Fruit fly (Drosophila melanogaster): ENCODE data around the gene CG31668.

Gene CG31668

DNA sequence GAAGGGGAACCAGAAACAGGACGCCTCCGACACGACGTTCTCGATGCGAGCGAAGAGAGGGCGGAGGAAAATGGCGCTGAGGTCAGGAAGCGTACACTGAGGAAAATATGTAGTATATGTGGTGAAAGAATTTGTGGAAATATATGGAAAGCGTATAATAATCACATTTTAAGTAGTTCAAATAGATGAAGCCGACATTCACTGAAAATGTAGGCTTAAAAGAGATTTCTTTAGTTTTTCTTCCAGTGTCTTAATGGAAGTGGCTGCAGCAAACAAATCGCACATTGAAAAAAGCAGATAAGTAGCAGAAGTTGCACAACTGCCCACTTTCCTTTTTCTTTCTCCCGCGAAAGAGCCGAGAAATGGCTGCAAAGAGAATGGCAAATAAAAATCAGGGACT lies 43.6 kb upstream of the CG31668 start:
- TF ChIP-seq sv (GFP tag; optimal IDR thresholded peaks at IDR 0.05) (no peak), CG9705 (GFP tag; optimal IDR thresholded peaks at IDR 0.05) (no peak), Hnf4 (GFP tag; optimal IDR thresholded peaks at IDR 0.05) (no peak), tai (GFP tag; optimal IDR thresholded peaks at IDR 0.05) (no peak), rgr (GFP tag; optimal IDR thresholded peaks at IDR 0.05) (no peak), jim (GFP tag; optimal IDR thresholded peaks at IDR 0.05) (no peak), Rel (GFP tag; optimal IDR thresholded peaks at IDR 0.05) (no peak), Rel (tag; optimal IDR thresholded peaks at IDR 0.05) (no peak), OdsH (GFP tag; optimal IDR thresholded peaks at IDR 0.05) (no peak), dsf (GFP tag; optimal IDR thresholded peaks at IDR 0.05; ENCODE audit: borderline replicate concordance) (no peak), Mio (GFP tag; optimal IDR thresholded peaks at IDR 0.05) (no peak), foxo (GFP tag; optimal IDR thresholded peaks at IDR 0.05) (no peak), ey (GFP tag; optimal IDR thresholded peaks at IDR 0.05) (no peak)

DNA sequence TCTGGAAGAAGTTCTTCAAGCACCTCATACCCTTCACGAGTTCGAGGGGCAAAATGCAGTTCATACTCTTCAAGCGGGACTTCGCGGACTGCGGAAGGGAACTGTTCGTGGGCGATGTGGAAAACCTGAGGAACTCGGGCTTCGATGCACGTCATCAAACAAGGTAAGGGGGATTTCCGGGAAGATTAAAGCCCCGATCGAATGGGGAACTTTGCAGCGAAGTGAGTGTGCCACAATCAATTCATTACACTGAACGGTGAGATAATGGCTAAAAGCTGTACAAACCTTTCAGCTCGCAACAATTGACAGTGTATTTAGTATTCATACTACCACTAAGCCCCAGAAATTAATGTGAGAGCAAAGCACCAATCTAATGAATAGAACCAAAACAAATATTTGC lies 36.8 kb upstream of the CG31668 start:
- TF ChIP-seq Hr78 (GFP tag; optimal IDR thresholded peaks at IDR 0.05) (no peak), Rel (GFP tag; optimal IDR thresholded peaks at IDR 0.05) (no peak), Rel (tag; optimal IDR thresholded peaks at IDR 0.05) (peak; percentile 91), dl (GFP tag; optimal IDR thresholded peaks at IDR 0.05; ENCODE audit: insufficient read depth in 1 of 2, partially characterized antibody in 2 of 2) (no peak), dsf (GFP tag; optimal IDR thresholded peaks at IDR 0.05; ENCODE audit: borderline replicate concordance) (no peak), CG9705 (GFP tag; optimal IDR thresholded peaks at IDR 0.05) (no peak), Hr83 (GFP tag; optimal IDR thresholded peaks at IDR 0.05; ENCODE audit: poor library complexity, severe bottlenecking) (no peak), rgr (GFP tag; optimal IDR thresholded peaks at IDR 0.05) (no peak)

DNA sequence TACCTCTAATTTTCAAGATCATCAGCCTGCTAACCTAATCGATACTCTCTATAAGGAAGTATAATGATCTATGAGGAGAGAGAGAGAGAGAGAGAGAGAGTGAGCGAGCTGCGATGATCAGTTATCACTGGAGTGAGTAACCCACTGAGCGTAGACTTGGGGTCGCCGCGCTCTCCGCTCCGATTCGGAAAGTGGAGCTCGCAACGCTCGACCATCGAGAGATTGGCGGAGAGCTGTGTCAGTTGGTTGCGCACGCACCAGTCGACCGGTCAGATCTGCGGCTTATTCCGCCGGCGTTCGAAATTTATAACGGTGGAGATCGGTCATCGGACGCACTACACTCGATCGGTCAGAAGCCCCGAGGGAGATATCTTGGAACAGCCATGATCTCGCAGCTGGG lies 36.2 kb upstream of the CG31668 start, which contains the start of gene CG4267:
CG4267 (plus strand) TSS at position 240 of the 400 bp plus-strand sequence.
- TF ChIP-seq Hr83 (GFP tag; optimal IDR thresholded peaks at IDR 0.05; ENCODE audit: poor library complexity, severe bottlenecking) (peak; percentile 45), Vsx2 (GFP tag; optimal IDR thresholded peaks at IDR 0.05; ENCODE audit: partially characterized antibody) (peak; percentile 77), Dif (GFP tag; optimal IDR thresholded peaks at IDR 0.05; ENCODE audit: partially characterized antibody) (peak; percentile 97), h (GFP tag; optimal IDR thresholded peaks at IDR 0.05) (peak; percentile 11), dl (GFP tag; optimal IDR thresholded peaks at IDR 0.05; ENCODE audit: insufficient read depth in 1 of 2, partially characterized antibody in 2 of 2) (peak; percentile 82 to 92), jim (GFP tag; optimal IDR thresholded peaks at IDR 0.05) (no peak), fru (GFP tag; optimal IDR thresholded peaks at IDR 0.05) (no peak)

DNA sequence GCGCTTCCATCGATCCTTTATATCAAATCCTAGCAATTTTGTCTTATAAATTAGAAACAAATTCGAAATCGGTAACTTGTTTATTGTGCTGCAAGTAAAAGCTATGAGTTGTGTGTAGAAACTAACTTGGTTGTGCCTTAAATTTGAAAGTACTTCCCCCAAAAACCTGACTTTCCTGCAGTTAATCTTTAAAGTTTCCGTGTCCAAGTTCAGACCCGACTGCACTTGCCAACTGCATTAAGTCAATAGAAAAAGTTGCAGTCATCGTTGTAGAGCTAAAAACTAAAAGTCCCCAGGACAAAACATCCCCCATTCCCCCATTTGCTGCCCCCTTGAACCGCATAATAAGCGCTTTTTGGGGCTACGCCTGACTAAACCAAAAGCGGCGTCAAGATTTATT lies 34.5 kb upstream of the CG31668 start, which contains the start of gene Tengl1:
Tengl1 (minus strand) TSS at position 101 of the 400 bp plus-strand sequence.
- TF ChIP-seq Hr83 (GFP tag; optimal IDR thresholded peaks at IDR 0.05; ENCODE audit: poor library complexity, severe bottlenecking) = no peak
- no peak for TF ChIP-seq rgr (GFP tag; optimal IDR thresholded peaks at IDR 0.05)
- TF ChIP-seq Hr78 (GFP tag; optimal IDR thresholded peaks at IDR 0.05) = no peak
- TF ChIP-seq dl (GFP tag; optimal IDR thresholded peaks at IDR 0.05; ENCODE audit: insufficient read depth in 1 of 2, partially characterized antibody in 2 of 2) = no peak
- TF ChIP-seq dmrt93B (GFP tag; optimal IDR thresholded peaks at IDR 0.05) = no peak
- no peak for TF ChIP-seq psq (GFP tag; optimal IDR thresholded peaks at IDR 0.05)
- no peak for TF ChIP-seq OdsH (GFP tag; optimal IDR thresholded peaks at IDR 0.05)
- no peak for TF ChIP-seq usp (GFP tag; optimal IDR thresholded peaks at IDR 0.05)
- no peak for TF ChIP-seq dsf (GFP tag; optimal IDR thresholded peaks at IDR 0.05; ENCODE audit: borderline replicate concordance)
- no peak for TF ChIP-seq sv (GFP tag; optimal IDR thresholded peaks at IDR 0.05)
- TF ChIP-seq Hnf4 (GFP tag; optimal IDR thresholded peaks at IDR 0.05) = no peak
- no peak for TF ChIP-seq Abd-B (GFP tag; optimal IDR thresholded peaks at IDR 0.05)
- no peak for TF ChIP-seq CrebA (GFP tag; optimal IDR thresholded peaks at IDR 0.05; ENCODE audit: borderline replicate concordance)
- no peak for TF ChIP-seq N (GFP tag; optimal IDR thresholded peaks at IDR 0.05)
- TF ChIP-seq fru (GFP tag; optimal IDR thresholded peaks at IDR 0.05) = no peak
- TF ChIP-seq pan (optimal IDR thresholded peaks at IDR 0.05) = no peak
- TF ChIP-seq jim (GFP tag; optimal IDR thresholded peaks at IDR 0.05) = no peak

DNA sequence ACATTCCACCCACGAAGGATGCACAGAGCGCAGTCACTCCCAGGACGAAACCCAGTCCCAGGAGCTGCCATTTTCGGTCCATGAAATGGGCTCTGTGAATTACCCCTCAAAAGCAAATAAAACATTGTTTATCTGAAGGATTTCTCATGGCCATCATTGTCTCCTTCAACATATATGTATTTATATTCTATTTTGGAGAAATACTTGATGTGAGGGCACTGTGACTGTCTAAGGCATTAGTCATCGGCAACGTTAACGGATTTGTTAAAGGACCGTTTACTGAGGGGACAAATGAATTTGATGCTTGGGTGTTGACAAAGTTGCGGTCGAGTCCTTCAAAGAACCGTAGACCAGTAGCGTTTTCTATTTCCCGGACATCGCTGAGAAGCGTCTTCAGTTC lies 33.3 kb upstream of the CG31668 start, which contains the start of gene Tengl2:
Tengl2 (minus strand) TSS at position 101 of the 400 bp plus-strand sequence.
- TF ChIP-seq ey (GFP tag; optimal IDR thresholded peaks at IDR 0.05) (no peak), jim (GFP tag; optimal IDR thresholded peaks at IDR 0.05) (no peak), lola (GFP tag; optimal IDR thresholded peaks at IDR 0.05) (no peak), CrebA (GFP tag; optimal IDR thresholded peaks at IDR 0.05; ENCODE audit: borderline replicate concordance) (no peak), CG32264 (GFP tag; optimal IDR thresholded peaks at IDR 0.05) (no peak), rgr (GFP tag; optimal IDR thresholded peaks at IDR 0.05) (no peak), Mio (GFP tag; optimal IDR thresholded peaks at IDR 0.05) (no peak), Myc (optimal IDR thresholded peaks at IDR 0.05) (no peak), N (GFP tag; optimal IDR thresholded peaks at IDR 0.05) (no peak), woc (GFP tag; optimal IDR thresholded peaks at IDR 0.05) (no peak), dsf (GFP tag; optimal IDR thresholded peaks at IDR 0.05; ENCODE audit: borderline replicate concordance) (no peak), Hr83 (GFP tag; optimal IDR thresholded peaks at IDR 0.05; ENCODE audit: poor library complexity, severe bottlenecking) (no peak), psq (GFP tag; optimal IDR thresholded peaks at IDR 0.05) (no peak), Hnf4 (GFP tag; optimal IDR thresholded peaks at IDR 0.05) (no peak), foxo (GFP tag; optimal IDR thresholded peaks at IDR 0.05) (no peak), Hr78 (GFP tag; optimal IDR thresholded peaks at IDR 0.05) (no peak), h (GFP tag; optimal IDR thresholded peaks at IDR 0.05) (no peak), pan (optimal IDR thresholded peaks at IDR 0.05) (no peak), Abd-B (GFP tag; optimal IDR thresholded peaks at IDR 0.05) (no peak)

Data from whole organism, wandering third instar larva.